Worm (Caenorhabditis elegans): ENCODE results near the gene Y81G3A.4.
"Not testable (repeated sequence)": the region's sequence is repeated elsewhere in the genome, so short reads cannot be mapped to it uniquely, and the experiment has no call there.

Y81G3A.4 gene

ce11 chrII:13091123-13091522, at the start of gene Y81G3A.4:
Gene Y81G3A.4, plus strand, starts transcription at chrII:13091423.
- TF ChIP-seq nhr-28 (tag; optimal IDR thresholded peaks at IDR 0.05) (peak; percentile 13), aha-1 (tag) (peak; percentile 21), snpc-1.2 (GFP tag; IDR thresholded peaks at IDR 0.05) (no peak)

- TF ChIP-seq lin-38 (GFP tag; IDR thresholded peaks at IDR 0.05): peak; percentile 48
Measured at ce11 chrII:13043433-13044054, 47.7 kb upstream of the Y81G3A.4 start, which contains the start of gene puf-6. Gene puf-6, minus strand, starts transcription at chrII:13043445.

- TF ChIP-seq ceh-28 (tag; optimal IDR thresholded peaks at IDR 0.05): peak; percentile 63
Measured at ce11 chrII:13047106-13047505, 44.1 kb upstream of the Y81G3A.4 start, which contains the start of gene F42G4.7. Gene F42G4.7, minus strand, starts transcription at chrII:13047290.

ce11 chrII:13047609-13048008, 43.6 kb upstream of the Y81G3A.4 start, which contains the start of gene F42G4.2:
Gene F42G4.2, plus strand, starts transcription at chrII:13047909.
- TF ChIP-seq unc-130 (GFP tag; optimal IDR thresholded peaks at IDR 0.05); unc-62 (GFP tag; optimal IDR thresholded peaks at IDR 0.05 in 1 of 2); unc-62 (tag; optimal IDR thresholded peaks at IDR 0.05); nhr-10 (tag; optimal IDR thresholded peaks at IDR 0.05): not testable (repeated sequence)

- TF ChIP-seq cey-2 (tag; optimal IDR thresholded peaks at IDR 0.05; ENCODE audit: borderline replicate concordance, insufficient read depth): no peak
- TF ChIP-seq hif-1 (tag; optimal IDR thresholded peaks at IDR 0.05): no peak
- TF ChIP-seq F26F4.8 (GFP tag; conservative IDR thresholded peaks at IDR 0.05): 0 out of 2 replicates have a peak, but pooled peaks have one; percentile 25
- TF ChIP-seq dmd-8 (GFP tag; IDR thresholded peaks at IDR 0.05): no peak
- TF ChIP-seq daf-8 (GFP tag; IDR thresholded peaks at IDR 0.05): no peak
- TF ChIP-seq hmg-1.1 (GFP tag; IDR thresholded peaks at IDR 0.05): no peak
- no peak for TF ChIP-seq arid-1 (GFP tag; conservative IDR thresholded peaks at IDR 0.05)
- TF ChIP-seq zfp-3 (GFP tag; conservative IDR thresholded peaks at IDR 0.05): no peak
- TF ChIP-seq fos-1 (tag; optimal IDR thresholded peaks at IDR 0.05): no peak
- no peak for TF ChIP-seq T26A8.4 (GFP tag; IDR thresholded peaks at IDR 0.05)
- no peak for TF ChIP-seq zip-2 (tag; optimal IDR thresholded peaks at IDR 0.05)
- TF ChIP-seq daf-16 (GFP tag; optimal IDR thresholded peaks at IDR 0.05): no peak
- TF ChIP-seq daf-16 (tag; optimal IDR thresholded peaks at IDR 0.05): no peak
- TF ChIP-seq set-16 (GFP tag; IDR thresholded peaks at IDR 0.05): peak; percentile 71
- no peak for TF ChIP-seq unc-62 (GFP tag; optimal IDR thresholded peaks at IDR 0.05 in 1 of 2)
- TF ChIP-seq unc-62 (tag; optimal IDR thresholded peaks at IDR 0.05): no peak
- TF ChIP-seq Y75B8A.6 (GFP tag; IDR thresholded peaks at IDR 0.05): 0 out of 2 replicates have a peak, but pooled peaks have one; percentile 12
- no peak for TF ChIP-seq lin-38 (GFP tag; IDR thresholded peaks at IDR 0.05)
- 0 out of 2 replicates have a peak, but pooled peaks have one; percentile 7 for TF ChIP-seq egl-43 (GFP tag; IDR thresholded peaks at IDR 0.05)
- TF ChIP-seq dve-1 (tag; optimal IDR thresholded peaks at IDR 0.05; ENCODE audit: insufficient read depth): no peak
- TF ChIP-seq php-3 (GFP tag; IDR thresholded peaks at IDR 0.05): no peak
- no peak for TF ChIP-seq ceh-20 (GFP tag; IDR thresholded peaks at IDR 0.05)
- TF ChIP-seq rbr-2 (tag; optimal IDR thresholded peaks at IDR 0.05): no peak
- TF ChIP-seq nhr-42 (GFP tag; IDR thresholded peaks at IDR 0.05): no peak
- TF ChIP-seq pqm-1 (tag; optimal IDR thresholded peaks at IDR 0.05): no peak
- TF ChIP-seq R02D3.7 (tag; optimal IDR thresholded peaks at IDR 0.05): no peak
- TF ChIP-seq snpc-1.2 (GFP tag; IDR thresholded peaks at IDR 0.05): 0 out of 2 replicates have a peak, but pooled peaks have one; percentile 29
- TF ChIP-seq nhr-25 (tag; optimal IDR thresholded peaks at IDR 0.05; ENCODE audit: borderline replicate concordance, insufficient read depth): no peak
- no peak for TF ChIP-seq aly-2 (tag; optimal IDR thresholded peaks at IDR 0.05)
- no peak for TF ChIP-seq mdt-29 (GFP tag; IDR thresholded peaks at IDR 0.05)
- TF ChIP-seq nhr-28 (tag; optimal IDR thresholded peaks at IDR 0.05): no peak
- no peak for TF ChIP-seq skn-1 (tag; optimal IDR thresholded peaks at IDR 0.05)
- no peak for TF ChIP-seq mxl-2 (GFP tag; conservative IDR thresholded peaks at IDR 0.05)
- TF ChIP-seq madf-5 (GFP tag; IDR thresholded peaks at IDR 0.05): no peak
- no peak for TF ChIP-seq lin-39 (tag; optimal IDR thresholded peaks at IDR 0.05)
- TF ChIP-seq ama-1 (optimal IDR thresholded peaks at IDR 0.05): no peak
Measured at ce11 chrII:13050050-13050449, 41.2 kb upstream of the Y81G3A.4 start.

Measured in whole organism, L4 larva.